Worm (Caenorhabditis elegans) whole organism, L4/young adult: ENCODE data around the gene H01G02.4.

Experiments
- W03F9.2 ChIP-seq: fragments of 150-350 bp; optimal IDR thresholded peaks from 2 replicates; lab custom pipeline; 2014; ENCODE audit warnings: missing biosample characterization, missing genetic modification characterization
- dao-5 ChIP-seq: sonication (generic microtip); optimal IDR thresholded peaks from 2 replicates; lab custom pipeline; 2016; ENCODE audit warnings: missing genotype, missing genetic modification characterization, moderate library complexity, missing compliant biosample characterization
- him-1 ChIP-seq: sonication (generic microtip); optimal IDR thresholded peaks from 2 replicates; lab custom pipeline; 2016; ENCODE audit warnings: missing genotype, missing genetic modification reagents, missing genetic modification characterization, missing compliant biosample characterization

DNA sequence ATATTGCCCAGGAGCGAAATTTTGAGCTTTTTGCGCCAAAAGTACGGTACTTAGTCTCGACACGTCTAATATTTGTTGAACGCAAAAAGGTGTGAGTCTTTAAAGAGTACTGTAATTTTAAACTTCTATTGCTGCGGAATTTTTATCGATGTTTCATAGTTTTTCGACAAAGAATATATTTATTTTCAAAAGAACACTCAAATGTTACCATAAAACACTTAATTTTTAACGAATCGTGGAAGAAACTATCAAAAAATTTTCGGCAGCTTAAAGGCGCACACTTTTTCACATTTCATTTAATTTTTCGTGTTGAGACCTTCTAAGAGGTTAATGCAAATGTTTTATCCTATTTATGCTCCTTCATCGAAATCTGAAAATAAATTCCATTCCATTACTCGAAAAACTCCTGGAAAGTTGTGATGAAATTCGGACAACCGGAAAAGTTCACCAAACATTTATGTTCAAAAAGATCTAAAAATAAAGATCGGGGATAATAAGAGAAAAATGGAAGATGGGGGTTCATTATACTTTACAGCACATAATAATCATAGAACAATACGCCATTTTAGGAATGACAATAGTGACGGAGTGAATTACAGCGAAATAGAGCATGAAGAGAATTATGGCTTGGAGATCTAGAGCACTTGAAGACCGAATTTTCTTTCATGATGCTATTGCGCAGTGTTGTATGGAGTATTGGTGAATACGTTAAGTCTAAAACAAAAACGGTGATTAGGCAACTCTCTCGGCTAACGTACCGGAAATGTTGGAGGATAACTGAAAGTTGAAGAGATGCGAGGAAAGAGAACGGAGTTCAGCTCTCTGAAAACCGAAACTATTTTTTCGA lies 17.3 kb upstream of the H01G02.4 start:
- TF ChIP-seq W03F9.2 (tag; lab: Kevin White, UChicago): no peak
- no peak for TF ChIP-seq dao-5 (tag; lab: Kevin White, UChicago)
- TF ChIP-seq him-1 (tag; lab: Kevin White, UChicago): no peak
